Worm (Caenorhabditis elegans) whole organism, early embryonic: Measurements from ENCODE around the gene str-108.

Experiments used
- B0310.2 ChIP-seq: sonication (generic microtip); optimal IDR thresholded peaks from 2 replicates; lab custom pipeline; 2016; ENCODE audit warnings: mild to moderate bottlenecking, missing genetic modification characterization, missing compliant biosample characterization
- F13C5.2 ChIP-seq: sonication (generic microtip); optimal IDR thresholded peaks from 2 replicates; lab custom pipeline; 2017; ENCODE audit warnings: mild to moderate bottlenecking, missing genetic modification characterization, inconsistent platforms, missing compliant biosample characterization
- ama-1 ChIP-seq: fragments of 150-350 bp; optimal IDR thresholded peaks from 2 replicates; lab custom pipeline; 2014
- ceh-13 ChIP-seq: fragments of 200-800 bp; sonication (Bioruptor generic); optimal IDR thresholded peaks from 2 replicates; lab custom pipeline; 2018; ENCODE audit warnings: mild to moderate bottlenecking, missing genetic modification characterization, missing compliant biosample characterization
- flt-1 ChIP-seq: fragments of 200-800 bp; sonication (Bioruptor generic); IDR thresholded peaks from 2 replicates; pipeline ENCODE4 v1.3.6; 2022; ENCODE audit warnings: missing genetic modification characterization, missing compliant biosample characterization
- pes-1 ChIP-seq: fragments of 200-800 bp; sonication (Bioruptor generic); IDR thresholded peaks from 2 replicates; pipeline ENCODE4 v1.3.6; 2022; ENCODE audit warnings: missing genetic modification reagents, missing genetic modification characterization, missing compliant biosample characterization
- scrt-1 ChIP-seq: fragments of 200-800 bp; sonication (Bioruptor generic); IDR thresholded peaks from 2 replicates; pipeline ENCODE4 v1.3.6; 2022; ENCODE audit warnings: missing genetic modification characterization, missing compliant biosample characterization
- tbx-11 ChIP-seq: fragments of 200-800 bp; sonication (Bioruptor generic); IDR thresholded peaks from 2 replicates; pipeline ENCODE4 v1.3.6; 2022; ENCODE audit warnings: missing genetic modification characterization, missing compliant biosample characterization
- tra-4 ChIP-seq: sonication (generic microtip); optimal IDR thresholded peaks from 2 replicates; lab custom pipeline; 2017; ENCODE audit warnings: missing genetic modification characterization, missing compliant biosample characterization

ce11 chrV:16195379-16195778 is 29.3 kb downstream of the str-108 start, which contains the start of gene rabr-3:
- TF ChIP-seq flt-1 (no peak), pes-1 (GFP tag; lab: Robert Waterston, UW) (no peak), scrt-1 (GFP tag; lab: Robert Waterston, UW) (no peak), ceh-13 (GFP tag; lab: Kevin White, UChicago) (no peak), tbx-11 (GFP tag; lab: Robert Waterston, UW) (no peak), F13C5.2 (tag; lab: Kevin White, UChicago) (no peak), B0310.2 (tag; lab: Kevin White, UChicago) (no peak), tra-4 (tag; lab: Kevin White, UChicago) (no peak), ama-1 (lab: Kevin White, UChicago) (no peak)
